Worm (Caenorhabditis elegans) whole organism, young adult: ENCODE results near the gene trx-2.

Source experiments
- B0261.1 ChIP-seq: sonication (generic microtip); optimal IDR thresholded peaks from 2 replicates; lab custom pipeline; 2016; ENCODE audit warnings: mild to moderate bottlenecking, missing genetic modification characterization, moderate library complexity, missing compliant biosample characterization
- C17E4.6 ChIP-seq: fragments of 200-800 bp; sonication (Bioruptor generic); IDR thresholded peaks from 2 replicates; pipeline ENCODE4 v1.3.6; 2022; ENCODE audit warnings: missing genetic modification reagents, missing genetic modification characterization, missing compliant biosample characterization
- D2030.7 ChIP-seq: fragments of 200-800 bp; sonication (Bioruptor generic); IDR thresholded peaks from 2 replicates; pipeline ENCODE4 v1.3.6; 2022; ENCODE audit warnings: missing genetic modification reagents, missing genetic modification characterization, missing compliant biosample characterization
- F49E8.2 ChIP-seq: sonication (generic microtip); optimal IDR thresholded peaks from 3 replicates; lab custom pipeline; 2017; ENCODE audit warnings: missing genetic modification characterization, mild to moderate bottlenecking, missing compliant biosample characterization, antibody characterized with exemption, moderate library complexity; ENCODE audit not compliant: insufficient read depth
- F52B5.7 ChIP-seq: sonication (generic microtip); optimal IDR thresholded peaks from 2 replicates; lab custom pipeline; 2016; ENCODE audit warnings: mild to moderate bottlenecking, missing genetic modification characterization, missing compliant biosample characterization
- F57C9.4 ChIP-seq: sonication (generic microtip); optimal IDR thresholded peaks from 2 replicates; lab custom pipeline; 2017; ENCODE audit warnings: mild to moderate bottlenecking, missing genetic modification characterization, missing compliant biosample characterization
- K11D2.4 ChIP-seq: fragments of 200-800 bp; sonication (Bioruptor generic); IDR thresholded peaks from 2 replicates; pipeline ENCODE4 v1.3.6; 2022; ENCODE audit warnings: missing genetic modification reagents, missing genetic modification characterization, missing compliant biosample characterization
- Y56A3A.18 ChIP-seq: fragments of 200-800 bp; sonication (Bioruptor generic); IDR thresholded peaks from 2 replicates; pipeline ENCODE4 v1.3.6; 2022; ENCODE audit warnings: missing genetic modification reagents, missing genetic modification characterization, missing compliant biosample characterization
- aptf-2 ChIP-seq: fragments of 200-800 bp; sonication (Bioruptor generic); conservative IDR thresholded peaks from 2 replicates; pipeline ENCODE4 v1.3.6; 2022; ENCODE audit warnings: missing genetic modification reagents, missing genetic modification characterization, missing compliant biosample characterization
- aptf-3 ChIP-seq: fragments of 200-800 bp; sonication (Bioruptor generic); IDR thresholded peaks from 2 replicates; pipeline ENCODE4 v1.3.6; 2022; ENCODE audit warnings: missing genetic modification characterization, missing compliant biosample characterization
- atf-7 ChIP-seq: sonication (generic microtip); optimal IDR thresholded peaks from 2 replicates; lab custom pipeline; 2017; ENCODE audit warnings: mild to moderate bottlenecking, missing genetic modification characterization, missing compliant biosample characterization
- ceh-100 ChIP-seq: fragments of 200-800 bp; sonication (Bioruptor generic); IDR thresholded peaks from 2 replicates; pipeline ENCODE4 v1.3.6; 2022; ENCODE audit warnings: missing genetic modification reagents, missing genetic modification characterization, missing compliant biosample characterization
- ceh-58 ChIP-seq: fragments of 200-800 bp; sonication (Bioruptor generic); IDR thresholded peaks from 2 replicates; pipeline ENCODE4 v1.3.6; 2022; ENCODE audit warnings: missing genetic modification characterization, missing compliant biosample characterization
- ceh-79 ChIP-seq: sonication (generic microtip); optimal IDR thresholded peaks from 2 replicates; lab custom pipeline; 2017; ENCODE audit warnings: mild to moderate bottlenecking, missing genetic modification characterization, missing compliant biosample characterization
- dpff-1 ChIP-seq: sonication (generic microtip); optimal IDR thresholded peaks from 2 replicates; lab custom pipeline; 2017; ENCODE audit warnings: mild to moderate bottlenecking, missing genetic modification characterization, missing compliant biosample characterization
- dpl-1 ChIP-seq: fragments of 150-350 bp; optimal IDR thresholded peaks from 2 replicates; lab custom pipeline; 2014; ENCODE audit warnings: missing biosample characterization, missing genetic modification reagents, missing genetic modification characterization
- efl-1 ChIP-seq: fragments of 150-350 bp; optimal IDR thresholded peaks from 2 replicates; lab custom pipeline; 2014; ENCODE audit warnings: missing biosample characterization, missing genetic modification reagents, missing genetic modification characterization
- egrh-3 ChIP-seq: fragments of 200-800 bp; sonication (Bioruptor generic); IDR thresholded peaks from 2 replicates; pipeline ENCODE4 v1.3.6; 2022; ENCODE audit warnings: missing genetic modification reagents, missing genetic modification characterization, missing compliant biosample characterization
- ekl-4 ChIP-seq: fragments of 200-800 bp; sonication (Bioruptor generic); IDR thresholded peaks from 2 replicates; pipeline ENCODE4 v1.3.6; 2022; ENCODE audit warnings: missing genetic modification reagents, missing genetic modification characterization, missing compliant biosample characterization
- gei-17 ChIP-seq: fragments of 200-800 bp; sonication (Bioruptor generic); optimal IDR thresholded peaks from 2 replicates; lab custom pipeline; 2018; ENCODE audit warnings: mild to moderate bottlenecking, missing genetic modification characterization, missing compliant biosample characterization
- him-1 ChIP-seq: sonication (generic microtip); optimal IDR thresholded peaks from 2 replicates; lab custom pipeline; 2016; ENCODE audit warnings: missing genotype, missing genetic modification reagents, missing genetic modification characterization, missing compliant biosample characterization
- hmg-1.2 ChIP-seq: fragments of 200-800 bp; sonication (Bioruptor generic); IDR thresholded peaks from 2 replicates; pipeline ENCODE4 v1.3.6; 2022; ENCODE audit warnings: missing genetic modification reagents, missing genetic modification characterization, missing compliant biosample characterization
- lag-1 ChIP-seq: fragments of 200-800 bp; sonication (Bioruptor generic); IDR thresholded peaks from 2 replicates; pipeline ENCODE4 v1.3.6; 2022; ENCODE audit warnings: missing genetic modification reagents, missing genetic modification characterization, missing compliant biosample characterization
- lir-1 ChIP-seq: fragments of 200-800 bp; sonication (Bioruptor generic); conservative IDR thresholded peaks from 2 replicates; pipeline ENCODE4 v1.3.6; 2022; ENCODE audit warnings: missing genetic modification reagents, missing genetic modification characterization, missing compliant biosample characterization
- lsy-27 ChIP-seq: sonication (generic microtip); optimal IDR thresholded peaks from 2 replicates; lab custom pipeline; 2017; ENCODE audit warnings: missing genetic modification characterization, mild to moderate bottlenecking, missing compliant biosample characterization, antibody characterized with exemption, missing genotype, borderline replicate concordance; ENCODE audit not compliant: insufficient read depth
- madf-3 ChIP-seq: fragments of 200-800 bp; sonication (Bioruptor generic); IDR thresholded peaks from 2 replicates; pipeline ENCODE4 v1.3.6; 2022; ENCODE audit warnings: missing genetic modification reagents, missing genetic modification characterization, missing compliant biosample characterization
- madf-6 ChIP-seq: fragments of 200-800 bp; sonication (Bioruptor generic); IDR thresholded peaks from 2 replicates; pipeline ENCODE4 v1.3.6; 2022; ENCODE audit warnings: missing genetic modification reagents, missing genetic modification characterization, missing compliant biosample characterization
- mel-28 ChIP-seq: sonication (generic microtip); optimal IDR thresholded peaks from 2 replicates; lab custom pipeline; 2016; ENCODE audit warnings: borderline replicate concordance, mild to moderate bottlenecking, missing genetic modification characterization, missing compliant biosample characterization
- nfyb-1 ChIP-seq: fragments of 200-800 bp; sonication (Bioruptor generic); IDR thresholded peaks from 2 replicates; pipeline ENCODE4 v1.3.6; 2022; ENCODE audit warnings: missing genetic modification reagents, missing genetic modification characterization, missing compliant biosample characterization
- nhr-179 ChIP-seq: sonication (generic microtip); optimal IDR thresholded peaks from 2 replicates; lab custom pipeline; 2016; ENCODE audit warnings: mild to moderate bottlenecking, missing genetic modification characterization, missing compliant biosample characterization
- nhr-80 ChIP-seq: sonication (generic microtip); optimal IDR thresholded peaks from 2 replicates; lab custom pipeline; 2016; ENCODE audit warnings: missing genetic modification characterization, missing compliant biosample characterization
- nhr-90 ChIP-seq: sonication (generic microtip); optimal IDR thresholded peaks from 2 replicates; lab custom pipeline; 2016; ENCODE audit warnings: missing genotype, mild to moderate bottlenecking, missing genetic modification characterization, missing compliant biosample characterization
- pbrm-1 ChIP-seq: fragments of 200-800 bp; sonication (Bioruptor generic); IDR thresholded peaks from 2 replicates; pipeline ENCODE4 v1.3.6; 2022; ENCODE audit warnings: missing genetic modification reagents, missing genetic modification characterization, missing compliant biosample characterization
- repo-1 ChIP-seq: sonication (generic microtip); optimal IDR thresholded peaks from 2 replicates; lab custom pipeline; 2017; ENCODE audit warnings: mild to moderate bottlenecking, missing genetic modification characterization, missing compliant biosample characterization
- snpc-1.1 ChIP-seq: sonication (generic microtip); optimal IDR thresholded peaks from 2 replicates; lab custom pipeline; 2017; ENCODE audit warnings: missing genetic modification characterization, mild to moderate bottlenecking, missing compliant biosample characterization, antibody characterized with exemption, moderate library complexity, missing genotype, missing genetic modification reagents; ENCODE audit not compliant: insufficient read depth
- snpc-3.4 ChIP-seq: sonication (generic microtip); optimal IDR thresholded peaks from 2 replicates; lab custom pipeline; 2017; ENCODE audit warnings: missing genetic modification characterization, mild to moderate bottlenecking, missing compliant biosample characterization, antibody characterized with exemption, moderate library complexity, missing genotype, missing genetic modification reagents
- snpc-4 ChIP-seq, 5 experiments: fragments of 150-350 bp in 1 of 5; sonication (generic microtip) in 4 of 5; optimal IDR thresholded peaks; 2 replicates each; lab custom pipeline; 2014 to 2018; ENCODE audit warnings: missing genetic modification characterization in 5 of 5, missing biosample characterization in 3 of 5, antibody characterized with exemption in 2 of 5, mild to moderate bottlenecking in 2 of 5, missing compliant biosample characterization in 2 of 5, missing genotype in 2 of 5, moderate library complexity in 2 of 5, missing genetic modification reagents in 1 of 5
- sptf-2 ChIP-seq: fragments of 200-800 bp; sonication (Bioruptor generic); optimal IDR thresholded peaks from 2 replicates; lab custom pipeline; 2018; ENCODE audit warnings: mild to moderate bottlenecking, missing genetic modification characterization, missing compliant biosample characterization
- tbx-9 ChIP-seq: sonication (generic microtip); optimal IDR thresholded peaks from 2 replicates; lab custom pipeline; 2016; ENCODE audit warnings: borderline replicate concordance, missing genetic modification characterization, inconsistent platforms, missing compliant biosample characterization
- xnd-1 ChIP-seq: sonication (generic microtip); optimal IDR thresholded peaks from 2 replicates; lab custom pipeline; 2016; ENCODE audit warnings: missing genotype, missing genetic modification reagents, missing genetic modification characterization, missing compliant biosample characterization
- ztf-18 ChIP-seq: sonication (generic microtip); optimal IDR thresholded peaks from 2 replicates; lab custom pipeline; 2016; ENCODE audit warnings: missing genotype, mild to moderate bottlenecking, missing genetic modification characterization, missing compliant biosample characterization
- ztf-28 ChIP-seq: fragments of 200-800 bp; sonication (Bioruptor generic); IDR thresholded peaks from 2 replicates; pipeline ENCODE4 v1.3.6; 2022; ENCODE audit warnings: missing genetic modification reagents, missing genetic modification characterization, missing compliant biosample characterization

trx-2 gene

DNA sequence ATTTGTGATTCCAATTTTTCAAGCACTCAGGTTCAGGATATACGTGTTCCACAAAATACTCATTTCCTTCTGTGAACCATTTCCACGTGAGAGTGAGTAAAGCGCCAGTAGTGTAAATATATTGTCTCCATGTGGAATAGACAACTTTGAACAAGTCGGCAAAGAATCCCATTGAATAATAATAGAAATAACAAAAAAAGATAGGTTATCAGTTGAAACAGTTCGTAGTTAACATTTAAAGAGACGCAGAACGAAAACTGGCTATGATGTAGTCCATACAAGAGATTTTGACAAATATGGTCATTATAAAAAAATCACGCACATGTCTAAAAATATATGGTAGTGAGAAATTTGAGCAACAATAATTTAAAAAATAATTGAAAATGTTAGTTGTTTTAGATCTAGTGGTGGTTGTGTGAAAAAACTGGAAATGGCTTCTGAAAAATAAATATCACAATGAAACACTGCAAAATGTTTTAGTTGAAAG, 43.0 kb downstream of the trx-2 start, which contains the start of gene ceeh-2:
Gene ceeh-2, minus strand, starts transcription at position 437 of the 487 bp plus-strand sequence.
- no peak for TF ChIP-seq snpc-3.4 (tag; lab: Kevin White, UChicago)
- peak; percentile 14 for TF ChIP-seq nhr-80
- no peak for TF ChIP-seq mel-28 (tag; lab: Kevin White, UChicago)
- no peak for TF ChIP-seq lsy-27 (tag; lab: Kevin White, UChicago)
- no peak for TF ChIP-seq pbrm-1 (GFP tag; lab: Robert Waterston, UW)
- TF ChIP-seq aptf-3 (GFP tag; lab: Robert Waterston, UW): no peak

DNA sequence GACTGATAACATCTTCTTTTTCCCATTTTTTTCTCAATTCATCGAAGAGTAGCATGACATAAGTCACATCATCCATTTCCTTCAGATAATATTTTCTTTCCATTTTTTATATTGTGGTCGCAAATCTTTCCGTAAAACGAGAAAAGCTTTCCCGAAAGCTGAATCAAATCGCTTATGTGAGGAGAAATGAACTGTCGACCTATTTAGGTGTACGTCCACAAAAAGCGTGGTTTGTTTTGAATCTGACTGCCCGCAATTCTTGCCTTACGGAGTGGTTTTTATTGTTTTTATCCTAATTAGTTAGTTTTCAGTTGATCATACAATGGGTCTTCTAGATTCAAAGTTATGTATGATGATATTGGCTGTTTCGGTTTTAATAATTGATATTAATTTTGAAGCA, 43.8 kb downstream of the trx-2 start, which contains the start of gene ttll-15:
Gene ttll-15, plus strand, starts transcription at position 301 of the 400 bp plus-strand sequence.
- TF ChIP-seq F49E8.2 (tag; lab: Kevin White, UChicago): no peak
- no peak for TF ChIP-seq sptf-2 (GFP tag; lab: Kevin White, UChicago)
- no peak for TF ChIP-seq F52B5.7 (tag; lab: Kevin White, UChicago)
- no peak for TF ChIP-seq aptf-2 (GFP tag; lab: Robert Waterston, UW)
- TF ChIP-seq nhr-179 (tag; lab: Kevin White, UChicago): no peak
- no peak for TF ChIP-seq F57C9.4
- no peak for TF ChIP-seq madf-3 (GFP tag; lab: Robert Waterston, UW)
- TF ChIP-seq ztf-18 (tag; lab: Kevin White, UChicago): no peak
- no peak for TF ChIP-seq C17E4.6 (GFP tag; lab: Robert Waterston, UW)
- TF ChIP-seq dpff-1 (tag; lab: Kevin White, UChicago): no peak
- TF ChIP-seq snpc-1.1 (tag; lab: Kevin White, UChicago): no peak
- no peak for TF ChIP-seq gei-17 (GFP tag; lab: Kevin White, UChicago)
- no peak for TF ChIP-seq ekl-4
- TF ChIP-seq ztf-28: no peak
- TF ChIP-seq madf-6: no peak
- TF ChIP-seq efl-1 (GFP tag; lab: Kevin White, UChicago): no peak
- no peak for TF ChIP-seq ceh-100 (GFP tag; lab: Robert Waterston, UW)

DNA sequence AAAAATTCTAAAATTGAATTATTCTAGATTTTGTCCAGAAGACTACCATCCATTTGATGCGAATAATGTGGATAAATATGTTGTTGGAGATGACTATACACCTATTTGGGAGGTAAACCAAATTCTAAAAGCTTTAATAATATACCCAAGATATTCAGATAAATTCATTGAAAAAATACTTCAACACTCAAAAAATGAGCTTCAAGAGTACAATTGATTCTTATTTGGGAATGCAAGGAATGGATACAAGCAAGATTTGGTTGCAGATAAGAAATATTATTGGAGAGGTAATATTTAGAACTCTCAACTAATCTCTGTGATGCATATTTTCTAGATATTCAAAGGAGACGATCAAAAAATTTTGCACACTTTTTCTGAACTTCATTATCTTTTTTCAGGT, 45.7 kb downstream of the trx-2 start:
- no peak for TF ChIP-seq ztf-28
- TF ChIP-seq B0261.1 (tag; lab: Kevin White, UChicago): no peak
- no peak for TF ChIP-seq lag-1 (GFP tag; lab: Robert Waterston, UW)
- TF ChIP-seq sptf-2 (GFP tag; lab: Kevin White, UChicago): no peak
- no peak for TF ChIP-seq hmg-1.2
- TF ChIP-seq snpc-4 (GFP tag; optimal IDR thresholded peaks at IDR 0.05; lab: Kevin White, UChicago): no peak
- TF ChIP-seq snpc-4 (tag; optimal IDR thresholded peaks at IDR 0.05; lab: Kevin White, UChicago): no peak
- TF ChIP-seq tbx-9 (tag; lab: Kevin White, UChicago): no peak
- no peak for TF ChIP-seq egrh-3 (GFP tag; lab: Robert Waterston, UW)
- TF ChIP-seq repo-1: no peak
- no peak for TF ChIP-seq nhr-90 (tag; lab: Kevin White, UChicago)
- TF ChIP-seq lir-1 (GFP tag; lab: Robert Waterston, UW): no peak

DNA sequence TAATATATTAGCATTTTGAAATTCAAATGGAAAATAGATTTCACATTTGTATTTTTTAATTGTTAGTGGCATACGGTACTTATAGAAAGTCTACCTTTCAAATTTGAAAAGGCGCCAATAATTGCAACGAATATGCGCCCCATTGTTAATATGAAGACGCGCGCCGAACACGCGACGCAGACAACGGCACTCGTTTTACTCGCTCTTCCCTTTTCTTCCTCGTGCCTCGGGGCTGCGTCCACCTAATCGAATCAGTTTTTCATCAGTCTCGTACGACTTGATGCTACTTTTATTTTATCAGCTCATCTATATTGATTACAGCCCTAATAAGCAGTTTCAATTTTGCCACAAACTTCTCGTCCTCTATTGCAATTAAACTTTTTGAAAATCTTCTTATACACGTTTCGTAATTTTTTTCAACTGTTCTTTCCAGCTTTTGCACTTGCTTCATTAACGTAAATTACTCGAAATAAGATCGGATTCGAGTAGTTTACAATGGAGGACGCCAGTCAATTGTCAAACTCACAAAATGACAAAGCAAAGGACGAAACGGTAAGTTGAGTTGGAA, 47.4 kb downstream of the trx-2 start, which contains the start of gene cash-1:
Gene cash-1, plus strand, starts transcription at position 432 of the 568 bp plus-strand sequence.
- peak; percentile 68 for TF ChIP-seq D2030.7 (GFP tag; lab: Robert Waterston, UW)
- TF ChIP-seq xnd-1 (tag; lab: Kevin White, UChicago): peak; percentile 43
- no peak for TF ChIP-seq atf-7 (tag; lab: Kevin White, UChicago)
- peak; percentile 99 for TF ChIP-seq madf-3 (GFP tag; lab: Robert Waterston, UW)
- no peak for TF ChIP-seq K11D2.4 (GFP tag; lab: Robert Waterston, UW)
- peak; percentile 68 for TF ChIP-seq dpl-1 (GFP tag; lab: Kevin White, UChicago)
- no peak for TF ChIP-seq lag-1 (GFP tag; lab: Robert Waterston, UW)
- peak; percentile 41; the same call in 1 of the 2 replicates for TF ChIP-seq nfyb-1 (GFP tag; lab: Robert Waterston, UW)
- no peak for TF ChIP-seq nhr-179 (tag; lab: Kevin White, UChicago)
- no peak for TF ChIP-seq Y56A3A.18 (GFP tag; lab: Robert Waterston, UW)
- no peak for TF ChIP-seq ceh-79 (tag; lab: Kevin White, UChicago)
- peak; percentile 61 for TF ChIP-seq lsy-27 (tag; lab: Kevin White, UChicago)
- TF ChIP-seq ceh-58 (GFP tag; lab: Robert Waterston, UW): no peak
- no peak for TF ChIP-seq him-1 (tag; lab: Kevin White, UChicago)
